Worm (Caenorhabditis elegans) whole organism, L1 larva: Measurements from ENCODE around the gene dhs-6.

Source experiments
- alr-1 ChIP-seq: fragments of 200-800 bp; sonication (Bioruptor generic); optimal IDR thresholded peaks from 2 replicates; lab custom pipeline; 2018; ENCODE audit warnings: borderline replicate concordance, mild to moderate bottlenecking, missing genetic modification characterization, missing compliant biosample characterization
- ama-1 ChIP-seq: fragments of 150-350 bp; optimal IDR thresholded peaks from 2 replicates; lab custom pipeline; 2014
- ceh-63 ChIP-seq: fragments of 200-800 bp; sonication (Bioruptor generic); optimal IDR thresholded peaks from 2 replicates; lab custom pipeline; 2018; ENCODE audit warnings: mild to moderate bottlenecking, missing genetic modification characterization, missing compliant biosample characterization
- ceh-82 ChIP-seq, 3 experiments: fragments of 150-350 bp in 1 of 3; sonication (generic microtip) in 2 of 3; optimal IDR thresholded peaks; 2 replicates each; lab custom pipeline; 2014 to 2017; ENCODE audit warnings: missing biosample characterization in 3 of 3, missing genetic modification characterization in 3 of 3
- ceh-88 ChIP-seq: fragments of 200-800 bp; sonication (Bioruptor generic); IDR thresholded peaks from 2 replicates; pipeline ENCODE4 v1.3.6; 2022; ENCODE audit warnings: missing genetic modification characterization, missing compliant biosample characterization
- ceh-90 ChIP-seq: sonication (generic microtip); optimal IDR thresholded peaks from 2 replicates; lab custom pipeline; 2016; ENCODE audit warnings: missing genetic modification characterization, missing compliant biosample characterization
- ces-1 ChIP-seq: fragments of 150-350 bp; optimal IDR thresholded peaks from 2 replicates; lab custom pipeline; 2014; ENCODE audit warnings: missing biosample characterization, missing genetic modification reagents, missing genetic modification characterization
- efl-1 ChIP-seq, 4 experiments: fragments of 150-350 bp; optimal IDR thresholded peaks in 3 of 4; peaks in 1 of 4; 1 replicate in 1 of 4; 2 replicates in 3 of 4; lab custom pipeline; 2014; ENCODE audit warnings: missing biosample characterization in 2 of 4, missing genetic modification characterization in 2 of 4, missing genetic modification reagents in 2 of 4
- efl-3 ChIP-seq: fragments of 200-800 bp; sonication (Bioruptor generic); optimal IDR thresholded peaks from 2 replicates; lab custom pipeline; 2018; ENCODE audit warnings: mild to moderate bottlenecking, missing genetic modification characterization, missing compliant biosample characterization
- egl-13 ChIP-seq: sonication (generic microtip); optimal IDR thresholded peaks from 2 replicates; lab custom pipeline; 2016; ENCODE audit warnings: missing genotype, missing genetic modification reagents, missing genetic modification characterization, missing compliant biosample characterization
- elt-2 ChIP-seq: sonication (generic microtip); optimal IDR thresholded peaks from 2 replicates; lab custom pipeline; 2016; ENCODE audit warnings: missing genetic modification characterization, mild to moderate bottlenecking, inconsistent platforms, missing compliant biosample characterization, missing genetic modification reagents
- elt-3 ChIP-seq, 6 experiments: fragments of 150-350 bp in 1 of 6; sonication (generic microtip); optimal IDR thresholded peaks; 2 replicates each; lab custom pipeline; 2017 to 2018; ENCODE audit warnings: missing biosample characterization in 6 of 6, missing genetic modification characterization in 6 of 6, inconsistent platforms in 1 of 6
- ets-5 ChIP-seq: fragments of 200-800 bp; sonication (Bioruptor generic); IDR thresholded peaks from 2 replicates; pipeline ENCODE4 v1.3.6; 2022; ENCODE audit warnings: missing genetic modification characterization, missing compliant biosample characterization
- fkh-4 ChIP-seq: sonication (generic microtip); optimal IDR thresholded peaks from 2 replicates; lab custom pipeline; 2016; ENCODE audit warnings: missing compliant biosample characterization, missing genetic modification characterization, borderline replicate concordance
- fkh-8 ChIP-seq: sonication (generic microtip); optimal IDR thresholded peaks from 2 replicates; lab custom pipeline; 2016; ENCODE audit warnings: mild to moderate bottlenecking, missing genetic modification characterization, missing compliant biosample characterization
- fos-1 ChIP-seq: fragments of 150-350 bp; optimal IDR thresholded peaks from 2 replicates; lab custom pipeline; 2014; ENCODE audit warnings: missing biosample characterization, missing genetic modification characterization
- hlh-17 ChIP-seq: fragments of 200-800 bp; sonication (Bioruptor generic); optimal IDR thresholded peaks from 2 replicates; lab custom pipeline; 2018; ENCODE audit warnings: missing genetic modification characterization, mild to moderate bottlenecking, missing compliant biosample characterization, moderate library complexity, borderline replicate concordance
- hpl-2 ChIP-seq: fragments of 150-350 bp; optimal IDR thresholded peaks from 2 replicates; lab custom pipeline; 2014; ENCODE audit warnings: missing biosample characterization, missing genetic modification reagents, missing genetic modification characterization
- isw-1 ChIP-seq: fragments of 200-800 bp; sonication (Bioruptor generic); IDR thresholded peaks from 2 replicates; pipeline ENCODE4 v1.3.6; 2022; ENCODE audit warnings: missing genetic modification characterization, missing compliant biosample characterization
- jun-1 ChIP-seq: fragments of 150-350 bp; optimal IDR thresholded peaks from 2 replicates; lab custom pipeline; 2014; ENCODE audit warnings: missing biosample characterization, missing genetic modification reagents, missing genetic modification characterization
- lin-14 ChIP-seq: fragments of 200-800 bp; sonication (Bioruptor generic); optimal IDR thresholded peaks from 2 replicates; lab custom pipeline; 2018; ENCODE audit warnings: mild to moderate bottlenecking, missing genetic modification characterization, moderate library complexity, missing compliant biosample characterization
- lin-35 ChIP-seq, 2 experiments: fragments of 150-350 bp; optimal IDR thresholded peaks; 2 replicates each; lab custom pipeline; 2014; ENCODE audit warnings: missing biosample characterization in 2 of 2, missing genetic modification characterization in 2 of 2, missing genetic modification reagents in 2 of 2
- lin-39 ChIP-seq: fragments of 150-350 bp; optimal IDR thresholded peaks from 2 replicates; lab custom pipeline; 2014; ENCODE audit warnings: missing biosample characterization, missing genetic modification reagents, missing genetic modification characterization
- mab-9 ChIP-seq: fragments of 200-800 bp; sonication (Bioruptor generic); IDR thresholded peaks from 2 replicates; pipeline ENCODE4 v1.3.6; 2022; ENCODE audit warnings: missing genetic modification reagents, missing genetic modification characterization, missing compliant biosample characterization
- mdl-1 ChIP-seq, 2 experiments: fragments of 150-350 bp; optimal IDR thresholded peaks; 2 replicates each; lab custom pipeline; 2014 to 2017; ENCODE audit warnings: missing biosample characterization in 2 of 2, missing genetic modification characterization in 2 of 2, inconsistent platforms in 1 of 2
- mep-1 ChIP-seq: fragments of 150-350 bp; optimal IDR thresholded peaks from 2 replicates; lab custom pipeline; 2014; ENCODE audit warnings: missing biosample characterization, missing genetic modification characterization
- nhr-11 ChIP-seq: fragments of 150-350 bp; optimal IDR thresholded peaks from 2 replicates; lab custom pipeline; 2014; ENCODE audit warnings: missing biosample characterization, missing genetic modification characterization
- nhr-12 ChIP-seq: sonication (generic microtip); optimal IDR thresholded peaks from 2 replicates; lab custom pipeline; 2017; ENCODE audit warnings: missing biosample characterization, missing genetic modification characterization
- nhr-19 ChIP-seq: fragments of 200-800 bp; sonication (Bioruptor generic); conservative IDR thresholded peaks from 2 replicates; pipeline ENCODE4 v1.3.6; 2022; ENCODE audit warnings: missing genetic modification characterization, missing compliant biosample characterization
- nhr-20 ChIP-seq: sonication (generic microtip); optimal IDR thresholded peaks from 2 replicates; lab custom pipeline; 2016; ENCODE audit warnings: mild to moderate bottlenecking, missing genetic modification characterization, missing compliant biosample characterization
- nhr-71 ChIP-seq: sonication (generic microtip); optimal IDR thresholded peaks from 2 replicates; lab custom pipeline; 2016; ENCODE audit warnings: mild to moderate bottlenecking, missing genetic modification characterization, moderate library complexity, missing compliant biosample characterization
- nhr-76 ChIP-seq: sonication (generic microtip); optimal IDR thresholded peaks from 2 replicates; lab custom pipeline; 2017; ENCODE audit warnings: missing biosample characterization, missing genetic modification characterization
- nhr-77 ChIP-seq: fragments of 150-350 bp; optimal IDR thresholded peaks from 2 replicates; lab custom pipeline; 2014; ENCODE audit warnings: missing biosample characterization, missing genetic modification characterization
- nhr-85 ChIP-seq: sonication (generic microtip); peaks from one replicate; lab custom pipeline; 2016; ENCODE audit warnings: missing genetic modification characterization, inconsistent platforms, missing compliant biosample characterization
- pax-3 ChIP-seq: fragments of 200-800 bp; sonication (Bioruptor generic); optimal IDR thresholded peaks from 2 replicates; lab custom pipeline; 2018; ENCODE audit warnings: mild to moderate bottlenecking, missing genetic modification characterization, moderate library complexity, missing compliant biosample characterization
- pqm-1 ChIP-seq: sonication (generic microtip); optimal IDR thresholded peaks from 3 replicates; lab custom pipeline; 2017; ENCODE audit warnings: missing biosample characterization, missing genetic modification characterization
- snu-23 ChIP-seq: sonication (generic microtip); optimal IDR thresholded peaks from 2 replicates; lab custom pipeline; 2016; ENCODE audit warnings: missing genetic modification characterization, missing compliant biosample characterization
- sptf-1 ChIP-seq: fragments of 150-350 bp; optimal IDR thresholded peaks from 2 replicates; lab custom pipeline; 2014; ENCODE audit warnings: missing biosample characterization, missing genetic modification characterization
- tlp-1 ChIP-seq: fragments of 150-350 bp; optimal IDR thresholded peaks from 2 replicates; lab custom pipeline; 2014; ENCODE audit warnings: missing biosample characterization, missing genetic modification characterization
- unc-62 ChIP-seq: fragments of 150-350 bp; optimal IDR thresholded peaks from 2 replicates; lab custom pipeline; 2014; ENCODE audit warnings: missing biosample characterization, missing genetic modification reagents, missing genetic modification characterization
- unc-86 ChIP-seq: sonication (generic microtip); optimal IDR thresholded peaks from 2 replicates; lab custom pipeline; 2016; ENCODE audit warnings: missing genetic modification characterization, missing compliant biosample characterization
- unc-98 ChIP-seq: fragments of 200-800 bp; sonication (Bioruptor generic); IDR thresholded peaks from 2 replicates; pipeline ENCODE4 v1.3.6; 2022; ENCODE audit warnings: missing genetic modification characterization, missing compliant biosample characterization
- vab-15 ChIP-seq: sonication (generic microtip); optimal IDR thresholded peaks from 2 replicates; lab custom pipeline; 2017; ENCODE audit warnings: missing genotype, mild to moderate bottlenecking, missing genetic modification characterization, missing compliant biosample characterization
- ztf-4 ChIP-seq: fragments of 150-350 bp; optimal IDR thresholded peaks from 2 replicates; lab custom pipeline; 2014; ENCODE audit warnings: missing biosample characterization, missing genetic modification characterization

Gene dhs-6

DNA sequence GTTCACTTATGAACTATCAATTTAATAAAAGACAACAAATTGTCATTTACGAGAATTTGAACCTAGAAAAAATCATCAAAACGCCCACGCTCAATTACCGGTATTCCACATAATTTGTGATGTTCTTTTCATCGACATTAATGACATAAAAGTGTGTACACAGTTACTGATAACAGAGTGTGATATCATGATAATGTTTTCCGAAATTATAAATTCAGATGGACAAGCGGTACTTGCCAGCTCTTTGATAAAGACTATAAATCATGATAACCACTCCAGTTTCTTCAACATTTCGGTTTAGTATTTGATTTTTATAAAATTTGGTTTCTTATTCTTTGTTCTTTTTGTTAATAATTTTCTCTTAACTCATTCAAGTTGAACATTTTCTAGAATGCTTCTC lies 33.3 kb downstream of the dhs-6 start, which contains the start of gene lys-8:
Gene lys-8 (plus strand): TSS at position 391 of the 400 bp plus-strand sequence.
- no peak for TF ChIP-seq mdl-1 (tag; optimal IDR thresholded peaks at IDR 0.05; lab: Kevin White, UChicago)
- no peak for TF ChIP-seq nhr-19 (GFP tag; lab: Robert Waterston, UW)
- TF ChIP-seq lin-14 (GFP tag; lab: Kevin White, UChicago): peak; percentile 35
- peak; percentile 28 for TF ChIP-seq nhr-20 (tag; lab: Kevin White, UChicago)
- no peak for TF ChIP-seq ceh-88 (GFP tag; lab: Robert Waterston, UW)
- TF ChIP-seq hlh-17 (GFP tag; lab: Kevin White, UChicago): no peak
- no peak for TF ChIP-seq ceh-63 (GFP tag; lab: Kevin White, UChicago)
- TF ChIP-seq elt-3 (tag; optimal IDR thresholded peaks at IDR 0.05; lab: Kevin White, UChicago): no peak
- TF ChIP-seq lin-35 (GFP tag; optimal IDR thresholded peaks at IDR 0.05; lab: Kevin White, UChicago): peak in 1 of 2 experiments; percentile 25
- TF ChIP-seq nhr-11 (tag; lab: Kevin White, UChicago): no peak
- TF ChIP-seq ztf-4 (tag; lab: Kevin White, UChicago): no peak
- no peak for TF ChIP-seq hpl-2
- TF ChIP-seq ceh-82 (tag; optimal IDR thresholded peaks at IDR 0.05; lab: Kevin White, UChicago): no peak
- TF ChIP-seq sptf-1 (tag; lab: Kevin White, UChicago): no peak
- no peak for TF ChIP-seq lin-39 (tag; lab: Kevin White, UChicago)
- no peak for TF ChIP-seq unc-86
- TF ChIP-seq tlp-1 (tag; lab: Kevin White, UChicago): peak; percentile 89
- TF ChIP-seq jun-1: peak; percentile 13
- no peak for TF ChIP-seq egl-13
- no peak for TF ChIP-seq mep-1 (tag; lab: Kevin White, UChicago)
- TF ChIP-seq mab-9 (GFP tag; lab: Robert Waterston, UW): no peak
- TF ChIP-seq snu-23 (GFP tag; lab: Kevin White, UChicago): no peak
- TF ChIP-seq isw-1 (GFP tag; lab: Robert Waterston, UW): no peak
- peak; percentile 99 for TF ChIP-seq elt-2 (tag; lab: Kevin White, UChicago)
- TF ChIP-seq pqm-1 (tag; lab: Kevin White, UChicago): peak; percentile 92

ce11 chrII:5582309-5582708 lies 36.8 kb downstream of the dhs-6 start, which contains the start of gene T25E4.2:
T25E4.2 (minus strand) TSS chrII:5582409.
- no peak for TF ChIP-seq unc-98 (GFP tag; lab: Robert Waterston, UW)
- TF ChIP-seq fkh-8 (tag; lab: Kevin White, UChicago): no peak
- no peak for TF ChIP-seq nhr-76 (tag; lab: Kevin White, UChicago)
- no peak for TF ChIP-seq ces-1 (GFP tag; lab: Kevin White, UChicago)
- TF ChIP-seq nhr-12 (tag; lab: Kevin White, UChicago): no peak
- TF ChIP-seq fos-1: no peak
- no peak for TF ChIP-seq vab-15 (tag; lab: Kevin White, UChicago)

ce11 chrII:5579236-5579635 lies 39.9 kb downstream of the dhs-6 start:
- TF ChIP-seq ama-1 (lab: Kevin White, UChicago) (no peak), unc-62 (no peak), nhr-77 (no peak), ceh-88 (GFP tag; lab: Robert Waterston, UW) (no peak), nhr-12 (tag; lab: Kevin White, UChicago) (no peak), ets-5 (GFP tag; lab: Robert Waterston, UW) (no peak), hlh-17 (GFP tag; lab: Kevin White, UChicago) (no peak)

- TF ChIP-seq efl-1 (optimal IDR thresholded peaks at IDR 0.05; lab: Kevin White, UChicago): no peak
- no peak for TF ChIP-seq efl-1 (GFP tag; optimal IDR thresholded peaks at IDR 0.05 in 1 of 2; lab: Kevin White, UChicago)
- TF ChIP-seq lin-14 (GFP tag; lab: Kevin White, UChicago): no peak
- no peak for TF ChIP-seq nhr-85
- TF ChIP-seq fkh-4 (tag; lab: Kevin White, UChicago): no peak
- TF ChIP-seq nhr-71 (tag; lab: Kevin White, UChicago): no peak
- TF ChIP-seq ceh-90 (tag; lab: Kevin White, UChicago): no peak
- no peak for TF ChIP-seq mdl-1 (tag; optimal IDR thresholded peaks at IDR 0.05; lab: Kevin White, UChicago)
- no peak for TF ChIP-seq sptf-1 (tag; lab: Kevin White, UChicago)
- no peak for TF ChIP-seq pax-3 (tag; lab: Kevin White, UChicago)
- TF ChIP-seq ama-1 (lab: Kevin White, UChicago): no peak
- TF ChIP-seq alr-1 (tag; lab: Kevin White, UChicago): no peak
- no peak for TF ChIP-seq mab-9 (GFP tag; lab: Robert Waterston, UW)
- TF ChIP-seq efl-3 (GFP tag; lab: Kevin White, UChicago): no peak
- TF ChIP-seq unc-62: no peak
- TF ChIP-seq vab-15 (tag; lab: Kevin White, UChicago): no peak
- no peak for TF ChIP-seq ceh-82 (tag; optimal IDR thresholded peaks at IDR 0.05; lab: Kevin White, UChicago)
Observed at ce11 chrII:5578714-5579113, 40.4 kb downstream of the dhs-6 start.
